Worm (Caenorhabditis elegans): ENCODE results near the gene col-160.

DNA sequence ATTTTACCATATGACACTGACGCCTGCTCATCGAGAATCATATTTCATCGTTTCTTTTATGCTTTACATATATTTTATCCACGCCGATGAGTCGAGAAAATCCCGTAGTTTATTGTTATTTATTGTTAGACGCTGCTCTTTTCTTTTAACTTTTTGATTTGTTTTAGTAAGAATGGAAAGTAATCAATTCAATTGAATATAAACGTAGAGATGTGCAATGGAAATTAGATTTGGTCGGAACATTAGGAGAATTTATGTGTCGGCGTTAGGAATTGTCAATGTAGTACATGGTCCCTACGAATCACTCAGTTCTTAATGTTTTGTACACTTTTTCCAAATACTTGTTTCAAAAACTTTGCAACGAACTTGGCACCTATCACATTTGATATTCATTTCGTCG lies 36.7 kb downstream of the col-160 start:
- TF ChIP-seq ztf-29 (GFP tag; IDR thresholded peaks at IDR 0.05), result no peak
- TF ChIP-seq T22C8.4 (GFP tag; IDR thresholded peaks at IDR 0.05), result no peak
- TF ChIP-seq flt-1 (GFP tag; IDR thresholded peaks at IDR 0.05), result no peak
- TF ChIP-seq med-1 (GFP tag; optimal IDR thresholded peaks at IDR 0.05; ENCODE audit: insufficient read depth), result no peak
- no peak for TF ChIP-seq ref-1 (GFP tag; conservative IDR thresholded peaks at IDR 0.05)

All from whole organism, midembryonic.